Worm (Caenorhabditis elegans) whole organism, L1 larva: ENCODE measurements around the gene cpg-8.
A peak's percentile ranks its signal among the peaks of the same experiment; 100 is the strongest.

Experiments used
- ama-1 ChIP-seq: fragments of 150-350 bp; optimal IDR thresholded peaks from 2 replicates; lab custom pipeline; 2014
- blmp-1 ChIP-seq: fragments of 150-350 bp; optimal IDR thresholded peaks from 2 replicates; lab custom pipeline; 2014; ENCODE audit warnings: missing biosample characterization, missing genetic modification characterization
- ceh-82 ChIP-seq, 3 experiments: fragments of 150-350 bp in 1 of 3; sonication (generic microtip) in 2 of 3; optimal IDR thresholded peaks; 2 replicates each; lab custom pipeline; 2014 to 2017; ENCODE audit warnings: missing biosample characterization in 3 of 3, missing genetic modification characterization in 3 of 3
- ces-1 ChIP-seq: fragments of 150-350 bp; optimal IDR thresholded peaks from 2 replicates; lab custom pipeline; 2014; ENCODE audit warnings: missing biosample characterization, missing genetic modification reagents, missing genetic modification characterization
- dpl-1 ChIP-seq, 3 experiments: fragments of 150-350 bp in 2 of 3; sonication (generic microtip) in 1 of 3; optimal IDR thresholded peaks; 2 replicates each; lab custom pipeline; 2014 to 2017; ENCODE audit warnings: missing biosample characterization in 3 of 3, missing genetic modification characterization in 3 of 3, missing genetic modification reagents in 3 of 3
- irx-1 ChIP-seq: sonication (generic microtip); optimal IDR thresholded peaks from 2 replicates; lab custom pipeline; 2016; ENCODE audit warnings: missing genetic modification characterization, missing compliant biosample characterization
- nhr-12 ChIP-seq: sonication (generic microtip); optimal IDR thresholded peaks from 2 replicates; lab custom pipeline; 2017; ENCODE audit warnings: missing biosample characterization, missing genetic modification characterization
- skn-1 ChIP-seq: fragments of 150-350 bp; optimal IDR thresholded peaks from 2 replicates; lab custom pipeline; 2014; ENCODE audit warnings: missing biosample characterization, missing genetic modification characterization
- unc-62 ChIP-seq: fragments of 150-350 bp; optimal IDR thresholded peaks from 2 replicates; lab custom pipeline; 2014; ENCODE audit warnings: missing biosample characterization, missing genetic modification reagents, missing genetic modification characterization
- ztf-11 ChIP-seq, 2 experiments: sonication (generic microtip); optimal IDR thresholded peaks; 2 replicates each; lab custom pipeline; 2016 to 2017; ENCODE audit warnings: missing genetic modification characterization in 2 of 2, missing biosample characterization in 1 of 2, missing compliant biosample characterization in 1 of 2

DNA sequence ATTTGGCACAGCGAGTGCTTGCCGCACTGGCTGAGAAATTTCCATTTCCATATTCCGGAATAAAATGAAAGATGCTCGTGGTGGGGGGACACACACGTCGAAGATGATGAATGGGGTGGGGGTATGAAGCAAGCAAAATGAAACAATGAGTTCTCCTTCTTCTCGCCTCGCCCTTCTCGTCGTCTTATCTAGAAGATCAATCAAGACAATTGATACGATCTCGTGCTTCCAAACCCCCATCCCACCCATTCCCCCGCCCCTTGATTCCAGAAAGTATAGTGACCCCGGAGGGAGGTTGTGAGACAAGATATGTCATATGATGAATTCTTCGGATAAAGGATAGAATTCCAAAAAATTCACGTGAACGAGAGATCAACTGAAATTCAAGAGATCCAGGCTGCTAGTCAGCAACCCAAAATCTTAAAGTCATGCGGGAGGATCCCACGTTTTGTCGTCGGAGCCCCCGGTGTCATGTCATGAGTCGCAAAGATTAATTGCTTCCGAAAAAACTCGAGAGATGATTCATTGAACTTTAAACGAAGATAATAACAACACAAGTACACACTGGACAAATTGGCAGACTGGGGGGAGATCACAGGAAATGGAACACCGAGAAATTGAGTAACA is 2.3 kb upstream of the cpg-8 start:
- no peak for TF ChIP-seq nhr-12 (tag; lab: Kevin White, UChicago)
- TF ChIP-seq irx-1 (tag; lab: Kevin White, UChicago) = no peak
- no peak for TF ChIP-seq ceh-82 (tag; optimal IDR thresholded peaks at IDR 0.05; lab: Kevin White, UChicago)
- no peak for TF ChIP-seq ces-1 (GFP tag; lab: Kevin White, UChicago)
- peak; percentile 16 for TF ChIP-seq blmp-1 (tag; lab: Kevin White, UChicago)
- TF ChIP-seq dpl-1 (GFP tag; optimal IDR thresholded peaks at IDR 0.05; lab: Kevin White, UChicago) = no peak
- no peak for TF ChIP-seq skn-1 (tag; lab: Kevin White, UChicago)
- no peak for TF ChIP-seq unc-62 (GFP tag; lab: Kevin White, UChicago)
- TF ChIP-seq ama-1 (lab: Kevin White, UChicago) = no peak
- no peak for TF ChIP-seq ztf-11 (tag; optimal IDR thresholded peaks at IDR 0.05; lab: Kevin White, UChicago)
